Fruit fly (Drosophila melanogaster): Measurements from ENCODE around the gene CG42688.

CG42688 gene

dm6 chr2L:19227656-19228055, 45.0 kb upstream of the CG42688 start:
- no peak for TF ChIP-seq CG16779 (tag; optimal IDR thresholded peaks at IDR 0.05)
- TF ChIP-seq CG6854 (GFP tag; optimal IDR thresholded peaks at IDR 0.05) = no peak
- peak; percentile 8 for TF ChIP-seq svp (GFP tag)
- TF ChIP-seq Eip93F (GFP tag; optimal IDR thresholded peaks at IDR 0.05) = no peak

dm6 chr2L:19225984-19226914, 43.6 kb upstream of the CG42688 start:
- peak; percentile 82 for TF ChIP-seq CG11902 (GFP tag; optimal IDR thresholded peaks at IDR 0.05)
- TF ChIP-seq CG7368 (GFP tag; optimal IDR thresholded peaks at IDR 0.05) = peak; percentile 83
- TF ChIP-seq CG34406 (GFP tag; optimal IDR thresholded peaks at IDR 0.05) = peak; percentile 86
- peak; percentile 90 for TF ChIP-seq net (GFP tag; optimal IDR thresholded peaks at IDR 0.05)
- TF ChIP-seq Hr38 (GFP tag; optimal IDR thresholded peaks at IDR 0.05) = no peak
- peak; percentile 82 for TF ChIP-seq Hr39 (GFP tag; optimal IDR thresholded peaks at IDR 0.05)
- peak; percentile 87 to 91 for TF ChIP-seq ss (GFP tag; optimal IDR thresholded peaks at IDR 0.05)
- TF ChIP-seq Hr4 (GFP tag; optimal IDR thresholded peaks at IDR 0.05) = peak; percentile 93
- peak; percentile 84 for TF ChIP-seq CG11762 (GFP tag; optimal IDR thresholded peaks at IDR 0.05; ENCODE audit: insufficient read depth)
- peak; percentile 94 for TF ChIP-seq Ets96B (tag; optimal IDR thresholded peaks at IDR 0.05)
- peak; percentile 95 for TF ChIP-seq OdsH (GFP tag; optimal IDR thresholded peaks at IDR 0.05)
- peak; percentile 75 for TF ChIP-seq Smox (GFP tag; optimal IDR thresholded peaks at IDR 0.05)
- peak; percentile 73 for TF ChIP-seq Ets21C (GFP tag; optimal IDR thresholded peaks at IDR 0.05)
- peak; percentile 74 for TF ChIP-seq Sox15 (GFP tag; optimal IDR thresholded peaks at IDR 0.05)
- TF ChIP-seq CG9139 (GFP tag; optimal IDR thresholded peaks at IDR 0.05) = peak; percentile 86
- peak; percentile 79 for TF ChIP-seq CG11294 (GFP tag; IDR thresholded peaks at IDR 0.05)
- peak; percentile 99 for TF ChIP-seq Eip78C (GFP tag)
- peak; percentile 94 for TF ChIP-seq Sox14 (GFP tag; optimal IDR thresholded peaks at IDR 0.05)
- peak; percentile 90 for TF ChIP-seq dsx (GFP tag; optimal IDR thresholded peaks at IDR 0.05; ENCODE audit: poor library complexity, severe bottlenecking)
- peak; percentile 92 for TF ChIP-seq Lpt (GFP tag; optimal IDR thresholded peaks at IDR 0.05)
- TF ChIP-seq lz (GFP tag; optimal IDR thresholded peaks at IDR 0.05) = peak; percentile 80
- peak; percentile 86 for TF ChIP-seq CG8632 (GFP tag; optimal IDR thresholded peaks at IDR 0.05)
- peak; percentile 95 for TF ChIP-seq CG6163 (GFP tag; IDR thresholded peaks at IDR 0.05)
- peak; percentile 94 for TF ChIP-seq pdm3 (GFP tag; optimal IDR thresholded peaks at IDR 0.05)
- TF ChIP-seq svp (GFP tag) = peak; percentile 92
- TF ChIP-seq vri (GFP tag; optimal IDR thresholded peaks at IDR 0.05) = peak; percentile 56
- TF ChIP-seq eg (GFP tag; IDR thresholded peaks at IDR 0.05) = peak; percentile 83
- peak; percentile 87 for TF ChIP-seq CG1621 (tag; optimal IDR thresholded peaks at IDR 0.05)
- peak; percentile 90 for TF ChIP-seq CG10669 (GFP tag; optimal IDR thresholded peaks at IDR 0.05)
- peak; percentile 73 for TF ChIP-seq CG8319 (GFP tag; optimal IDR thresholded peaks at IDR 0.05)
- TF ChIP-seq fd85E (GFP tag; optimal IDR thresholded peaks at IDR 0.05) = peak; percentile 46
- peak; percentile 82 for TF ChIP-seq Met (GFP tag; optimal IDR thresholded peaks at IDR 0.05)
- TF ChIP-seq acj6 (GFP tag; optimal IDR thresholded peaks at IDR 0.05) = peak; percentile 95
- peak; percentile 96 for TF ChIP-seq CG32006 (GFP tag; optimal IDR thresholded peaks at IDR 0.05)
- TF ChIP-seq Blimp-1 (GFP tag; optimal IDR thresholded peaks at IDR 0.05) = no peak
- peak; percentile 95 for TF ChIP-seq CG10631 (GFP tag; optimal IDR thresholded peaks at IDR 0.05)
- TF ChIP-seq CG16779 (tag; optimal IDR thresholded peaks at IDR 0.05) = peak; percentile 86
- peak; percentile 94 for TF ChIP-seq CG15336 (GFP tag; IDR thresholded peaks at IDR 0.05)
- peak; percentile 87 for TF ChIP-seq esn (GFP tag; optimal IDR thresholded peaks at IDR 0.05)
- peak; percentile 89 for TF ChIP-seq dac (GFP tag; optimal IDR thresholded peaks at IDR 0.05)
- TF ChIP-seq CG6276 (GFP tag; optimal IDR thresholded peaks at IDR 0.05) = peak; percentile 78
- peak; percentile 89 for TF ChIP-seq spab (GFP tag; optimal IDR thresholded peaks at IDR 0.05)
- TF ChIP-seq Gug (GFP tag; IDR thresholded peaks at IDR 0.05) = peak; percentile 87
- TF ChIP-seq achi (GFP tag; optimal IDR thresholded peaks at IDR 0.05) = peak; percentile 93
- TF ChIP-seq CG6854 (GFP tag; optimal IDR thresholded peaks at IDR 0.05) = peak; percentile 9
- peak; percentile 91 for TF ChIP-seq CG3032 (tag; optimal IDR thresholded peaks at IDR 0.05)
- peak; percentile 85 for TF ChIP-seq cyc (GFP tag; optimal IDR thresholded peaks at IDR 0.05)
